Fruit fly (Drosophila melanogaster) whole organism: ENCODE measurements around the gene Rcd4.

ENCODE experiments used
- CG8478 ChIP-seq: fragments of >200 bp; optimal IDR thresholded peaks from 2 replicates; lab custom pipeline; 2018; ENCODE audit warnings: inconsistent platforms
- psq ChIP-seq: fragments of >200 bp; optimal IDR thresholded peaks from 2 replicates; lab custom pipeline; 2017

DNA sequence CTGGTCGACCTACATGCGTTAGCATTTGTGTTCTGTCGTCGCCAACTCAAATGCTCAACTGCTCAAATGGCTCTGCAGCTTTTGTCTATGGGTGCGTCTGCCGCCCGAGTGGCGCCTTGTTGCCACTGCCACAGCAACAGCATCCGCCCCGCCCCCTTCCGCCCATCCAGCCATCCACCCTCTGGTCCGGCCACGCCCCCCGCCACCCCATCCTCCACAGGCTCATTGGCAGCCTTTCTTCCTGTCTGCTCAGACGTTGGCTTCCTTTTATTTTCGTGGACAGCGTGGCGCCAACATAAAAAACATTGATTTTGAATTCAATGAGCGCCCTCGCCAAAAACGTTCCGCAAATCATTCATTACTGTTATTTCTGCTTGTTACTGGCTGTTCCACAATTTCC is 49.0 kb upstream of the Rcd4 start:
- TF ChIP-seq CG8478 (no peak), psq (no peak)
